Fruit fly (Drosophila melanogaster): ENCODE data around the gene CG12523.

DNA sequence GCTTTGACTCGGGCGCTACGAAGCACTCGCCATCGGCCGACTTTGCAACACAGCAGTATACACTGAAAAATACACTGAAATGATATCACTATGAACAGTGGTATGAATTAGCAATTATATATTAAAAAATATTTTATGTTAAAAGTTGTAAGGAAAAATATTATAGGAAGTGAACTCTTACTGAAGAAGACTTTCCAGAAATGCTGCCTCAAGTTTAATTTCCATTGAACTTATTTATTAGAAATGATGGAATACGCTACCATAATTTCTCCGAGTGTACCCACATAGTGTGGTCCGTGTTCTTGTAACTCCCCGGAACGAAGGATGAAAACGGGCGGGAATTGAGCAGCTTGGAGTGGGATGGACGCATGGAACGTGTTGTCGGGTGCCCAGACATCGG, 43.4 kb upstream of the CG12523 start:
- no peak for TF ChIP-seq Hr78 (GFP tag; optimal IDR thresholded peaks at IDR 0.05)
- no peak for TF ChIP-seq Myc (optimal IDR thresholded peaks at IDR 0.05)
- TF ChIP-seq Dfd (GFP tag; optimal IDR thresholded peaks at IDR 0.05) = no peak
- TF ChIP-seq HLH106 (tag; optimal IDR thresholded peaks at IDR 0.05) = peak; percentile 74
- no peak for TF ChIP-seq Hnf4 (GFP tag; optimal IDR thresholded peaks at IDR 0.05)
- TF ChIP-seq psq (GFP tag; optimal IDR thresholded peaks at IDR 0.05) = peak; percentile 71
- TF ChIP-seq sage (GFP tag; optimal IDR thresholded peaks at IDR 0.05) = peak; percentile 45
- TF ChIP-seq Vsx2 (GFP tag; optimal IDR thresholded peaks at IDR 0.05; ENCODE audit: partially characterized antibody) = no peak
- no peak for TF ChIP-seq dl (GFP tag; optimal IDR thresholded peaks at IDR 0.05; ENCODE audit: insufficient read depth in 1 of 2, partially characterized antibody in 2 of 2)

Measured in whole organism, wandering third instar larva.